Worm (Caenorhabditis elegans) whole organism, mixed stage, embryonic: Measurements from ENCODE around the gene ZK512.8.

ENCODE experiments used
- elt-3 ChIP-seq: fragments of 150-350 bp; optimal IDR thresholded peaks from 2 replicates; lab custom pipeline; 2014; ENCODE audit warnings: missing biosample characterization, missing genetic modification characterization
- hlh-1 ChIP-seq: fragments of 150-350 bp; optimal IDR thresholded peaks from 2 replicates; lab custom pipeline; 2014; ENCODE audit warnings: missing biosample characterization, missing genetic modification reagents, missing genetic modification characterization
- lsy-2 ChIP-seq: fragments of 150-350 bp; optimal IDR thresholded peaks from 2 replicates; lab custom pipeline; 2014; ENCODE audit warnings: missing biosample characterization, missing genetic modification characterization
- mab-5 ChIP-seq: fragments of 150-350 bp; optimal IDR thresholded peaks from 2 replicates; lab custom pipeline; 2014; ENCODE audit warnings: missing biosample characterization, missing genetic modification characterization
- mls-2 ChIP-seq: sonication (generic microtip); optimal IDR thresholded peaks from 2 replicates; lab custom pipeline; 2016; ENCODE audit warnings: mild to moderate bottlenecking, missing genetic modification characterization, moderate library complexity, missing compliant biosample characterization
- nhr-12 ChIP-seq: fragments of 150-350 bp; optimal IDR thresholded peaks from 2 replicates; lab custom pipeline; 2014; ENCODE audit warnings: missing biosample characterization, missing genetic modification characterization
- nhr-28 ChIP-seq: fragments of 150-350 bp; optimal IDR thresholded peaks from 2 replicates; lab custom pipeline; 2014; ENCODE audit warnings: missing biosample characterization, missing genetic modification characterization
- nhr-76 ChIP-seq: sonication (generic microtip); optimal IDR thresholded peaks from 2 replicates; lab custom pipeline; 2017; ENCODE audit warnings: missing biosample characterization, missing genetic modification characterization
- unc-62 ChIP-seq: fragments of 150-350 bp; optimal IDR thresholded peaks from 2 replicates; lab custom pipeline; 2014; ENCODE audit warnings: missing biosample characterization, missing genetic modification reagents, missing genetic modification characterization

DNA sequence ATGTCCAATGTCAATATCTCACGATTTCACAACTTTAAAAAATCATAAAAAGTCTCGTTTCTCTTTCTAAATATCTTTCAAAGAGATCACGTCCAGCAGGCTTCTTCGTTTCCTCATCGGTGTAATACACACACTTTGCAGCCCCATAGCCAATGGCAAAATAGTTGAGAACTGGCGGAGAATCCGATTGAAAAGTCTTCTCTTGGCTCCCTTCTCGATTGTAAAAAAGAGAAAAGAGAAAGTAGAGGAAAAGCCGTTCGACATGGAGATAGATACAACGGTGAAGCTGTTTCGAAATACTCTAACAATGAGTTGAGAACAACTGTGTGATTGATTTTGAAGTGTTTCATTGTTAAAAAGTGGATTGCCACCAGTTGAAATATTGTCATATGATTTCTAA, 5.9 kb downstream of the ZK512.8 start:
- TF ChIP-seq mls-2 (tag; lab: Kevin White, UChicago) (no peak), nhr-28 (no peak), nhr-76 (tag; lab: Kevin White, UChicago) (no peak), lsy-2 (tag; lab: Kevin White, UChicago) (no peak), unc-62 (GFP tag; lab: Kevin White, UChicago) (peak; percentile 5), hlh-1 (tag; lab: Kevin White, UChicago) (peak; percentile 34), elt-3 (tag; lab: Kevin White, UChicago) (no peak), mab-5 (tag; lab: Kevin White, UChicago) (no peak), nhr-12 (tag; lab: Kevin White, UChicago) (no peak)
